Worm (Caenorhabditis elegans) whole organism, late embryonic: ENCODE measurements around the gene D2007.2.

Source experiments
- ama-1 ChIP-seq: fragments of 150-350 bp; optimal IDR thresholded peaks from 2 replicates; lab custom pipeline; 2014
- fkh-6 ChIP-seq: sonication (generic microtip); optimal IDR thresholded peaks from 2 replicates; lab custom pipeline; 2016; ENCODE audit warnings: missing genetic modification characterization, missing compliant biosample characterization
- pag-3 ChIP-seq: sonication (generic microtip); optimal IDR thresholded peaks from 2 replicates; lab custom pipeline; 2016; ENCODE audit warnings: missing compliant biosample characterization, missing genetic modification characterization, borderline replicate concordance
- pha-4 ChIP-seq: fragments of 150-350 bp; optimal IDR thresholded peaks from 2 replicates; lab custom pipeline; 2018; ENCODE audit warnings: missing biosample characterization, missing genetic modification reagents, missing genetic modification characterization

- TF ChIP-seq fkh-6 (tag; lab: Kevin White, UChicago) (no peak), pha-4 (no peak), pag-3 (tag; lab: Kevin White, UChicago) (no peak), ama-1 (lab: Kevin White, UChicago) (no peak)
Observed at ce11 chrIII:8115877-8116276, 32.9 kb upstream of the D2007.2 start.
